Worm (Caenorhabditis elegans) whole organism, L1 larva: ENCODE measurements around the gene dsb-2.
A peak's percentile ranks its signal among the peaks of the same experiment; 100 is the strongest.

Source experiments
- C04F5.9 ChIP-seq: sonication (generic microtip); optimal IDR thresholded peaks from 2 replicates; lab custom pipeline; 2016; ENCODE audit warnings: missing genetic modification characterization, missing compliant biosample characterization
- C16A3.4 ChIP-seq: fragments of 150-350 bp; optimal IDR thresholded peaks from 2 replicates; lab custom pipeline; 2014; ENCODE audit warnings: missing biosample characterization, missing genetic modification characterization
- C34B4.2 ChIP-seq: sonication (generic microtip); optimal IDR thresholded peaks from 2 replicates; lab custom pipeline; 2017; ENCODE audit warnings: mild to moderate bottlenecking, missing genetic modification characterization, missing compliant biosample characterization
- Y116A8C.19 ChIP-seq: sonication (generic microtip); optimal IDR thresholded peaks from 2 replicates; lab custom pipeline; 2016; ENCODE audit warnings: missing compliant biosample characterization, missing genetic modification characterization, borderline replicate concordance
- aha-1 ChIP-seq: fragments of 150-350 bp; optimal IDR thresholded peaks from 2 replicates; lab custom pipeline; 2014; ENCODE audit warnings: missing biosample characterization, missing genetic modification characterization
- alr-1 ChIP-seq: fragments of 200-800 bp; sonication (Bioruptor generic); optimal IDR thresholded peaks from 2 replicates; lab custom pipeline; 2018; ENCODE audit warnings: borderline replicate concordance, mild to moderate bottlenecking, missing genetic modification characterization, missing compliant biosample characterization
- aly-2 ChIP-seq: fragments of 150-350 bp; optimal IDR thresholded peaks from 2 replicates; lab custom pipeline; 2014; ENCODE audit warnings: missing biosample characterization, missing genetic modification characterization
- ama-1 ChIP-seq: fragments of 150-350 bp; optimal IDR thresholded peaks from 2 replicates; lab custom pipeline; 2014
- ceh-63 ChIP-seq: fragments of 200-800 bp; sonication (Bioruptor generic); optimal IDR thresholded peaks from 2 replicates; lab custom pipeline; 2018; ENCODE audit warnings: mild to moderate bottlenecking, missing genetic modification characterization, missing compliant biosample characterization
- ceh-88 ChIP-seq: fragments of 200-800 bp; sonication (Bioruptor generic); IDR thresholded peaks from 2 replicates; pipeline ENCODE4 v1.3.6; 2022; ENCODE audit warnings: missing genetic modification characterization, missing compliant biosample characterization
- ceh-90 ChIP-seq: sonication (generic microtip); optimal IDR thresholded peaks from 2 replicates; lab custom pipeline; 2016; ENCODE audit warnings: missing genetic modification characterization, missing compliant biosample characterization
- dpl-1 ChIP-seq, 3 experiments: fragments of 150-350 bp in 2 of 3; sonication (generic microtip) in 1 of 3; optimal IDR thresholded peaks; 2 replicates each; lab custom pipeline; 2014 to 2017; ENCODE audit warnings: missing biosample characterization in 3 of 3, missing genetic modification characterization in 3 of 3, missing genetic modification reagents in 3 of 3
- efl-1 ChIP-seq, 4 experiments: fragments of 150-350 bp; optimal IDR thresholded peaks in 3 of 4; peaks in 1 of 4; 1 replicate in 1 of 4; 2 replicates in 3 of 4; lab custom pipeline; 2014; ENCODE audit warnings: missing biosample characterization in 2 of 4, missing genetic modification characterization in 2 of 4, missing genetic modification reagents in 2 of 4
- egl-27 ChIP-seq, 2 experiments: fragments of 150-350 bp in 1 of 2; sonication (generic microtip); optimal IDR thresholded peaks; 3 replicates each; lab custom pipeline; 2017 to 2018; ENCODE audit warnings: missing biosample characterization in 2 of 2, missing genetic modification characterization in 2 of 2, missing genetic modification reagents in 2 of 2
- elt-2 ChIP-seq: sonication (generic microtip); optimal IDR thresholded peaks from 2 replicates; lab custom pipeline; 2016; ENCODE audit warnings: missing genetic modification characterization, mild to moderate bottlenecking, inconsistent platforms, missing compliant biosample characterization, missing genetic modification reagents
- elt-3 ChIP-seq, 6 experiments: fragments of 150-350 bp in 1 of 6; sonication (generic microtip); optimal IDR thresholded peaks; 2 replicates each; lab custom pipeline; 2017 to 2018; ENCODE audit warnings: missing biosample characterization in 6 of 6, missing genetic modification characterization in 6 of 6, inconsistent platforms in 1 of 6
- fkh-4 ChIP-seq: sonication (generic microtip); optimal IDR thresholded peaks from 2 replicates; lab custom pipeline; 2016; ENCODE audit warnings: missing compliant biosample characterization, missing genetic modification characterization, borderline replicate concordance
- fkh-8 ChIP-seq: sonication (generic microtip); optimal IDR thresholded peaks from 2 replicates; lab custom pipeline; 2016; ENCODE audit warnings: mild to moderate bottlenecking, missing genetic modification characterization, missing compliant biosample characterization
- hlh-17 ChIP-seq: fragments of 200-800 bp; sonication (Bioruptor generic); optimal IDR thresholded peaks from 2 replicates; lab custom pipeline; 2018; ENCODE audit warnings: missing genetic modification characterization, mild to moderate bottlenecking, missing compliant biosample characterization, moderate library complexity, borderline replicate concordance
- hlh-4 ChIP-seq: sonication (generic microtip); optimal IDR thresholded peaks from 2 replicates; lab custom pipeline; 2016; ENCODE audit warnings: mild to moderate bottlenecking, missing genetic modification characterization, missing compliant biosample characterization
- hpl-2 ChIP-seq: fragments of 150-350 bp; optimal IDR thresholded peaks from 2 replicates; lab custom pipeline; 2014; ENCODE audit warnings: missing biosample characterization, missing genetic modification reagents, missing genetic modification characterization
- jun-1 ChIP-seq: fragments of 150-350 bp; optimal IDR thresholded peaks from 2 replicates; lab custom pipeline; 2014; ENCODE audit warnings: missing biosample characterization, missing genetic modification reagents, missing genetic modification characterization
- lin-13 ChIP-seq: fragments of 150-350 bp; optimal IDR thresholded peaks from 2 replicates; lab custom pipeline; 2014; ENCODE audit warnings: missing biosample characterization, missing genetic modification reagents, missing genetic modification characterization
- lin-14 ChIP-seq: fragments of 200-800 bp; sonication (Bioruptor generic); optimal IDR thresholded peaks from 2 replicates; lab custom pipeline; 2018; ENCODE audit warnings: mild to moderate bottlenecking, missing genetic modification characterization, moderate library complexity, missing compliant biosample characterization
- lin-35 ChIP-seq, 2 experiments: fragments of 150-350 bp; optimal IDR thresholded peaks; 2 replicates each; lab custom pipeline; 2014; ENCODE audit warnings: missing biosample characterization in 2 of 2, missing genetic modification characterization in 2 of 2, missing genetic modification reagents in 2 of 2
- lin-39 ChIP-seq: fragments of 150-350 bp; optimal IDR thresholded peaks from 2 replicates; lab custom pipeline; 2014; ENCODE audit warnings: missing biosample characterization, missing genetic modification reagents, missing genetic modification characterization
- lsy-2 ChIP-seq, 2 experiments: fragments of 150-350 bp; optimal IDR thresholded peaks; 2 replicates each; lab custom pipeline; 2014; ENCODE audit warnings: missing biosample characterization in 2 of 2, missing genetic modification characterization in 2 of 2
- mep-1 ChIP-seq: fragments of 150-350 bp; optimal IDR thresholded peaks from 2 replicates; lab custom pipeline; 2014; ENCODE audit warnings: missing biosample characterization, missing genetic modification characterization
- nhr-20 ChIP-seq: sonication (generic microtip); optimal IDR thresholded peaks from 2 replicates; lab custom pipeline; 2016; ENCODE audit warnings: mild to moderate bottlenecking, missing genetic modification characterization, missing compliant biosample characterization
- nhr-237 ChIP-seq: fragments of 150-350 bp; optimal IDR thresholded peaks from 2 replicates; lab custom pipeline; 2014; ENCODE audit warnings: missing biosample characterization, missing genetic modification characterization
- nhr-28 ChIP-seq: fragments of 150-350 bp; optimal IDR thresholded peaks from 2 replicates; lab custom pipeline; 2014; ENCODE audit warnings: missing biosample characterization, missing genetic modification characterization
- nhr-71 ChIP-seq: sonication (generic microtip); optimal IDR thresholded peaks from 2 replicates; lab custom pipeline; 2016; ENCODE audit warnings: mild to moderate bottlenecking, missing genetic modification characterization, moderate library complexity, missing compliant biosample characterization
- nhr-76 ChIP-seq: sonication (generic microtip); optimal IDR thresholded peaks from 2 replicates; lab custom pipeline; 2017; ENCODE audit warnings: missing biosample characterization, missing genetic modification characterization
- nhr-77 ChIP-seq: fragments of 150-350 bp; optimal IDR thresholded peaks from 2 replicates; lab custom pipeline; 2014; ENCODE audit warnings: missing biosample characterization, missing genetic modification characterization
- nhr-84 ChIP-seq: sonication (generic microtip); optimal IDR thresholded peaks from 2 replicates; lab custom pipeline; 2017; ENCODE audit warnings: missing biosample characterization, missing genetic modification characterization
- nhr-85 ChIP-seq: sonication (generic microtip); peaks from one replicate; lab custom pipeline; 2016; ENCODE audit warnings: missing genetic modification characterization, inconsistent platforms, missing compliant biosample characterization
- pax-3 ChIP-seq: fragments of 200-800 bp; sonication (Bioruptor generic); optimal IDR thresholded peaks from 2 replicates; lab custom pipeline; 2018; ENCODE audit warnings: mild to moderate bottlenecking, missing genetic modification characterization, moderate library complexity, missing compliant biosample characterization
- pqm-1 ChIP-seq: sonication (generic microtip); optimal IDR thresholded peaks from 3 replicates; lab custom pipeline; 2017; ENCODE audit warnings: missing biosample characterization, missing genetic modification characterization
- sox-4 ChIP-seq: sonication (generic microtip); optimal IDR thresholded peaks from 2 replicates; lab custom pipeline; 2016; ENCODE audit warnings: missing genetic modification characterization, missing compliant biosample characterization
- sptf-1 ChIP-seq: fragments of 150-350 bp; optimal IDR thresholded peaks from 2 replicates; lab custom pipeline; 2014; ENCODE audit warnings: missing biosample characterization, missing genetic modification characterization
- sup-37 ChIP-seq: fragments of 200-800 bp; sonication (Bioruptor generic); optimal IDR thresholded peaks from 2 replicates; lab custom pipeline; 2018; ENCODE audit warnings: mild to moderate bottlenecking, missing genetic modification characterization, missing compliant biosample characterization
- swsn-7 ChIP-seq: sonication (generic microtip); optimal IDR thresholded peaks from 2 replicates; lab custom pipeline; 2016; ENCODE audit warnings: missing genetic modification characterization, missing compliant biosample characterization
- tbx-2 ChIP-seq: sonication (generic microtip); optimal IDR thresholded peaks from 2 replicates; lab custom pipeline; 2016; ENCODE audit warnings: missing genetic modification characterization, missing compliant biosample characterization
- tlp-1 ChIP-seq: fragments of 150-350 bp; optimal IDR thresholded peaks from 2 replicates; lab custom pipeline; 2014; ENCODE audit warnings: missing biosample characterization, missing genetic modification characterization
- unc-130 ChIP-seq: fragments of 150-350 bp; optimal IDR thresholded peaks from 2 replicates; lab custom pipeline; 2017; ENCODE audit warnings: missing biosample characterization, missing genetic modification characterization, inconsistent platforms
- unc-86 ChIP-seq: sonication (generic microtip); optimal IDR thresholded peaks from 2 replicates; lab custom pipeline; 2016; ENCODE audit warnings: missing genetic modification characterization, missing compliant biosample characterization
- zip-4 ChIP-seq: fragments of 200-800 bp; sonication (Bioruptor generic); optimal IDR thresholded peaks from 2 replicates; lab custom pipeline; 2018; ENCODE audit warnings: mild to moderate bottlenecking, missing genetic modification characterization, moderate library complexity, missing compliant biosample characterization
- ztf-11 ChIP-seq, 2 experiments: sonication (generic microtip); optimal IDR thresholded peaks; 2 replicates each; lab custom pipeline; 2016 to 2017; ENCODE audit warnings: missing genetic modification characterization in 2 of 2, missing biosample characterization in 1 of 2, missing compliant biosample characterization in 1 of 2

dsb-2 gene

ce11 chrII:14410768-14411167, at the start of gene dsb-2:
dsb-2 (plus strand) TSS chrII:14411095.
- peak; percentile 20 for TF ChIP-seq nhr-85 (tag; lab: Kevin White, UChicago)
- no peak for TF ChIP-seq mep-1 (tag; lab: Kevin White, UChicago)

- TF ChIP-seq sup-37 (no peak), unc-130 (no peak), tlp-1 (tag; lab: Kevin White, UChicago) (no peak), efl-1 (optimal IDR thresholded peaks at IDR 0.05; lab: Kevin White, UChicago) (no peak), efl-1 (GFP tag; optimal IDR thresholded peaks at IDR 0.05 in 1 of 2; lab: Kevin White, UChicago) (peak in 1 of 2 experiments; percentile 2), nhr-20 (tag; lab: Kevin White, UChicago) (no peak), fkh-4 (no peak), nhr-84 (tag; lab: Kevin White, UChicago) (no peak)
Observed at ce11 chrII:14361719-14362118, 49.2 kb upstream of the dsb-2 start, which contains the start of gene tebp-1. tebp-1 (plus strand) TSS chrII:14362019.

- no peak for TF ChIP-seq sup-37
- TF ChIP-seq nhr-28 (tag; lab: Kevin White, UChicago), result no peak
- peak; percentile 45 for TF ChIP-seq swsn-7
- no peak for TF ChIP-seq elt-3 (tag; optimal IDR thresholded peaks at IDR 0.05; lab: Kevin White, UChicago)
- TF ChIP-seq fkh-8, result peak; percentile 70
- TF ChIP-seq ceh-63, result no peak
- peak; percentile 30 for TF ChIP-seq nhr-20 (tag; lab: Kevin White, UChicago)
- peak; percentile 61 to 86 for TF ChIP-seq lsy-2 (tag; optimal IDR thresholded peaks at IDR 0.05; lab: Kevin White, UChicago)
- TF ChIP-seq lin-39 (tag; lab: Kevin White, UChicago), result no peak
- no peak for TF ChIP-seq aha-1 (tag; lab: Kevin White, UChicago)
- TF ChIP-seq egl-27 (tag; optimal IDR thresholded peaks at IDR 0.05; lab: Kevin White, UChicago), result no peak
- TF ChIP-seq pqm-1 (tag; lab: Kevin White, UChicago), result no peak
- TF ChIP-seq C04F5.9, result no peak
- TF ChIP-seq hlh-17 (GFP tag; lab: Kevin White, UChicago), result no peak
- TF ChIP-seq ama-1 (lab: Kevin White, UChicago), result no peak
- TF ChIP-seq Y116A8C.19, result no peak
- no peak for TF ChIP-seq sox-4 (tag; lab: Kevin White, UChicago)
- TF ChIP-seq pax-3 (tag; lab: Kevin White, UChicago), result no peak
- TF ChIP-seq lin-14 (GFP tag; lab: Kevin White, UChicago), result peak; percentile 75
- no peak for TF ChIP-seq ceh-90 (tag; lab: Kevin White, UChicago)
- TF ChIP-seq lin-13 (GFP tag; lab: Kevin White, UChicago), result peak; percentile 49
- TF ChIP-seq hlh-4, result no peak
- TF ChIP-seq aly-2 (tag; lab: Kevin White, UChicago), result no peak
- no peak for TF ChIP-seq ztf-11 (tag; optimal IDR thresholded peaks at IDR 0.05; lab: Kevin White, UChicago)
- no peak for TF ChIP-seq zip-4 (GFP tag; lab: Kevin White, UChicago)
- peak; percentile 51 for TF ChIP-seq C16A3.4 (tag; lab: Kevin White, UChicago)
- no peak for TF ChIP-seq elt-2 (tag; lab: Kevin White, UChicago)
- no peak for TF ChIP-seq sptf-1 (tag; lab: Kevin White, UChicago)
- no peak for TF ChIP-seq nhr-76
- TF ChIP-seq ceh-88 (GFP tag; lab: Robert Waterston, UW), result no peak
- TF ChIP-seq nhr-77 (tag; lab: Kevin White, UChicago), result peak; percentile 72
- TF ChIP-seq lin-35 (GFP tag; optimal IDR thresholded peaks at IDR 0.05; lab: Kevin White, UChicago), result peak; percentile 75 to 82
- TF ChIP-seq nhr-85 (tag; lab: Kevin White, UChicago), result peak; percentile 19
- no peak for TF ChIP-seq jun-1 (tag; lab: Kevin White, UChicago)
- TF ChIP-seq hpl-2, result no peak
- peak; percentile 60 to 83 (median 72) for TF ChIP-seq dpl-1 (GFP tag; optimal IDR thresholded peaks at IDR 0.05; lab: Kevin White, UChicago)
- peak; percentile 73 for TF ChIP-seq nhr-71
- TF ChIP-seq unc-86 (tag; lab: Kevin White, UChicago), result peak; percentile 33
- TF ChIP-seq fkh-4, result no peak
- no peak for TF ChIP-seq nhr-84 (tag; lab: Kevin White, UChicago)
- TF ChIP-seq nhr-237 (tag; lab: Kevin White, UChicago), result no peak
- TF ChIP-seq alr-1 (tag; lab: Kevin White, UChicago), result no peak
- TF ChIP-seq tbx-2 (tag; lab: Kevin White, UChicago), result peak; percentile 4
- no peak for TF ChIP-seq C34B4.2 (tag; lab: Kevin White, UChicago)
Observed at ce11 chrII:14365182-14365751, 45.6 kb upstream of the dsb-2 start, which contains the start of gene imb-2. imb-2 (plus strand) TSS chrII:14365701.
